Fruit fly (Drosophila melanogaster) whole organism, wandering third instar larva: ENCODE measurements around the gene Capr.
A peak's percentile ranks its signal among the peaks of the same experiment; 100 is the strongest.

Source experiments
- Dif ChIP-seq: fragments of 200-275, 200-300 bp; sonication (Bioruptor generic); optimal IDR thresholded peaks from 2 replicates; lab custom pipeline; 2018; ENCODE audit warnings: missing biosample characterization, missing genetic modification characterization; ENCODE audit not compliant: partially characterized antibody
- Rel ChIP-seq, 2 experiments: fragments of 200-800 bp; sonication (Bioruptor generic) in 1 of 2; optimal IDR thresholded peaks; 2 replicates in 1 of 2; 3 replicates in 1 of 2; lab custom pipeline; 2016 to 2019; ENCODE audit warnings: mild to moderate bottlenecking in 2 of 2, missing biosample characterization in 2 of 2, missing genetic modification characterization in 2 of 2, moderate library complexity in 1 of 2
- psq ChIP-seq: fragments of 200-800 bp; sonication (Bioruptor generic); optimal IDR thresholded peaks from 3 replicates; lab custom pipeline; 2017; ENCODE audit warnings: missing biosample characterization, mild to moderate bottlenecking, missing genetic modification characterization, moderate library complexity
- usp ChIP-seq: fragments of >200 bp; optimal IDR thresholded peaks from 2 replicates; lab custom pipeline; 2017; ENCODE audit warnings: missing biosample characterization, missing genetic modification characterization

- TF ChIP-seq usp (GFP tag; lab: Kevin White, UChicago) (no peak), psq (GFP tag; lab: Kevin White, UChicago) (peak; percentile 9), Rel (GFP tag; optimal IDR thresholded peaks at IDR 0.05; lab: Kevin White, UChicago) (no peak), Rel (tag; optimal IDR thresholded peaks at IDR 0.05; lab: Kevin White, UChicago) (peak; percentile 91), Dif (GFP tag; lab: Kevin White, UChicago) (no peak)
Measured at dm6 chr3L:18634792-18635471, 38.2 kb downstream of the Capr start.
